Fruit fly (Drosophila melanogaster): ENCODE measurements around the gene RecQ5.

The RecQ5 gene

DNA sequence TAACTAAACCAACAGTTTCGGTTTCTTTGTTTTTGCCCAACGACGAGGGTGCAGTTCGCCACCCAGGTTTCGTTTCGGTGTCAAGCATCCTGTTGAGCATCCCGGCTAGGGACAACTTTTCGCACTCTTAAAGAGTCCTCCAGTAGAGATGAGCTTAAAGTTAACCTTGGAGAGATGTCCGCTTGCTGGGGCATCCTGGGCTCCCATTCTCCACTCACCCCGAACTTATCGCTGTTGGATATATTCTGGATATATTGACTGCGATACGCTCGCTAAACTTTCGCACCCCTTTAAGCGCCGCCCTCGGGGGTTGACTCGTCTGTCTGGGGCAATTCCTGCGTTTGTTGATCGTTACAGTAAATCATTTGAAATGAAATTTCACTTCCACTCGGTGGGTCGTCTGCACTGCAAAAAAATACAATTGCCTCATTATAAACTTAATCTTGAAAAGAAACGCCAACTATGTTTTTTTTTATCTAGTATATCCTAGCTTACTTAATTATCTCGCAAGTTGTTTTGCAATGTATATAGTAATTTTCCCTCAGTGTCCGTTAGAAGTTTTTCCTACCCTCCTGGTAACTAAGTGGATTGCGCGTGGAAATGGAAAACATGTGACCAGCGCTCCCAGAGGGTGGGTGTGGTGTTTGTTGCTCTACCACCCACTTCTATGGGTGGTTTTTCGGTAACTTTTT is 29.8 kb upstream of the RecQ5 start:
- TF ChIP-seq Dref (GFP tag; IDR thresholded peaks at IDR 0.05), result no peak
- TF ChIP-seq CG2199 (GFP tag; IDR thresholded peaks at IDR 0.05), result no peak
- peak; percentile 79 for TF ChIP-seq CG15601 (tag; optimal IDR thresholded peaks at IDR 0.05)
- TF ChIP-seq sima (GFP tag; optimal IDR thresholded peaks at IDR 0.05), result peak; percentile 47
- no peak for TF ChIP-seq mld (GFP tag; IDR thresholded peaks at IDR 0.05; ENCODE audit: partially characterized antibody)
- peak; percentile 96 for TF ChIP-seq CG31224 (GFP tag; IDR thresholded peaks at IDR 0.05)
- TF ChIP-seq ara (GFP tag; IDR thresholded peaks at IDR 0.05), result peak; percentile 87
- peak; percentile 86 for TF ChIP-seq CG14014 (GFP tag; IDR thresholded peaks at IDR 0.05)
- TF ChIP-seq CG12299 (tag; optimal IDR thresholded peaks at IDR 0.05), result peak; percentile 81
- no peak for TF ChIP-seq tll (GFP tag; optimal IDR thresholded peaks at IDR 0.05)
- TF ChIP-seq CG8924 (tag; optimal IDR thresholded peaks at IDR 0.05), result peak; percentile 63
- TF ChIP-seq GATAe (GFP tag; conservative IDR thresholded peaks at IDR 0.05), result 0 out of 2 replicates have a peak, but pooled peaks have one; percentile 43
- peak; percentile 26 for TF ChIP-seq CG4282 (GFP tag; optimal IDR thresholded peaks at IDR 0.05)
- TF ChIP-seq CG4854 (GFP tag; optimal IDR thresholded peaks at IDR 0.05), result peak; percentile 4
- peak; percentile 50 for TF ChIP-seq kay (GFP tag; optimal IDR thresholded peaks at IDR 0.05)
- TF ChIP-seq Usf (GFP tag; optimal IDR thresholded peaks at IDR 0.05), result peak; percentile 19
- TF ChIP-seq Atf6 (GFP tag; IDR thresholded peaks at IDR 0.05), result peak; percentile 87
- peak; percentile 60; the same call in 2 of the 3 replicates for TF ChIP-seq Dbx (GFP tag; IDR thresholded peaks at IDR 0.05)
- TF ChIP-seq CG11093 (GFP tag; IDR thresholded peaks at IDR 0.05), result peak; percentile 67
- TF ChIP-seq Hey (tag; optimal IDR thresholded peaks at IDR 0.05), result peak; percentile 55
- TF ChIP-seq chinmo (GFP tag; IDR thresholded peaks at IDR 0.05; ENCODE audit: partially characterized antibody), result no peak
- peak; percentile 83 for TF ChIP-seq Meics (GFP tag; optimal IDR thresholded peaks at IDR 0.05)
- TF ChIP-seq CG6175 (GFP tag; IDR thresholded peaks at IDR 0.05), result 0 out of 3 replicates have a peak, but pooled peaks have one; percentile 42
- TF ChIP-seq CG4424 (GFP tag; optimal IDR thresholded peaks at IDR 0.05), result peak; percentile 74
- no peak for TF ChIP-seq lov (optimal IDR thresholded peaks at IDR 0.05)
- TF ChIP-seq lov (GFP tag; IDR thresholded peaks at IDR 0.05), result 0 out of 3 replicates have a peak, but pooled peaks have one; percentile 44
- TF ChIP-seq Side (GFP tag; optimal IDR thresholded peaks at IDR 0.05), result peak; percentile 78
- peak; percentile 62 for TF ChIP-seq en (GFP tag; optimal IDR thresholded peaks at IDR 0.05)
- peak; percentile 27 for TF ChIP-seq p53 (GFP tag; optimal IDR thresholded peaks at IDR 0.05)
- TF ChIP-seq Mad (GFP tag; optimal IDR thresholded peaks at IDR 0.05), result peak; percentile 62
- TF ChIP-seq Doc3 (GFP tag; IDR thresholded peaks at IDR 0.05; ENCODE audit: partially characterized antibody), result no peak
- no peak for TF ChIP-seq corto (GFP tag; optimal IDR thresholded peaks at IDR 0.05)
- no peak for TF ChIP-seq nom (GFP tag; optimal IDR thresholded peaks at IDR 0.05)
- no peak for TF ChIP-seq fru (optimal IDR thresholded peaks at IDR 0.05)
- peak; percentile 26 for TF ChIP-seq CG4707 (GFP tag; optimal IDR thresholded peaks at IDR 0.05)
- no peak for TF ChIP-seq stwl (tag; optimal IDR thresholded peaks at IDR 0.05)
- peak; percentile 37 for TF ChIP-seq vfl (GFP tag; optimal IDR thresholded peaks at IDR 0.05)
- TF ChIP-seq Camta (GFP tag; optimal IDR thresholded peaks at IDR 0.05), result peak; percentile 70
- TF ChIP-seq gfzf (GFP tag; optimal IDR thresholded peaks at IDR 0.05), result no peak
- TF ChIP-seq Doc2 (GFP tag; IDR thresholded peaks at IDR 0.05), result no peak
- TF ChIP-seq da (GFP tag; optimal IDR thresholded peaks at IDR 0.05), result peak; percentile 38
- TF ChIP-seq CG43689 (GFP tag; IDR thresholded peaks at IDR 0.05), result peak; percentile 66
- TF ChIP-seq CG14441 (GFP tag; IDR thresholded peaks at IDR 0.05), result peak; percentile 87
- peak; percentile 61 for TF ChIP-seq CG33557 (GFP tag; optimal IDR thresholded peaks at IDR 0.05)
- no peak; the same call in 1 of the 2 replicates for TF ChIP-seq CG10321 (GFP tag; IDR thresholded peaks at IDR 0.05)
- TF ChIP-seq pnt (GFP tag; optimal IDR thresholded peaks at IDR 0.05), result peak; percentile 72
- TF ChIP-seq CG17829 (tag; optimal IDR thresholded peaks at IDR 0.05), result peak; percentile 70
- TF ChIP-seq pros (GFP tag; optimal IDR thresholded peaks at IDR 0.05), result peak; percentile 89
- TF ChIP-seq Hr51 (GFP tag; optimal IDR thresholded peaks at IDR 0.05), result peak; percentile 76 to 85
- no peak for TF ChIP-seq Jarid2 (GFP tag; optimal IDR thresholded peaks at IDR 0.05)
